Fruit fly (Drosophila melanogaster) whole organism, embryonic: Measurements from ENCODE around the gene CG45676.
A peak's percentile ranks its signal among the peaks of the same experiment; 100 is the strongest.

ENCODE experiments used
- C15 ChIP-seq: fragments of 200-800 bp; sonication (Bioruptor generic); IDR thresholded peaks from 3 replicates; pipeline ENCODE4 v1.3.6; 2022; ENCODE audit warnings: missing biosample characterization, missing genetic modification characterization
- CG4820 ChIP-seq: fragments of 200-800 bp; sonication (Bioruptor generic); optimal IDR thresholded peaks from 3 replicates; lab custom pipeline; 2016; ENCODE audit warnings: missing biosample characterization, missing genetic modification characterization
- Nf-YA ChIP-seq: fragments of 200-800 bp; sonication (Bioruptor generic); IDR thresholded peaks from 2 replicates; pipeline ENCODE4 v1.3.6; 2022; ENCODE audit warnings: missing biosample characterization, missing genetic modification characterization
- fd102C ChIP-seq: fragments of 200-800 bp; sonication (Bioruptor generic); optimal IDR thresholded peaks from 2 replicates; lab custom pipeline; 2018; ENCODE audit warnings: missing biosample characterization, mild to moderate bottlenecking, missing genetic modification characterization, moderate library complexity
- pb ChIP-seq: fragments of 200-800 bp; sonication (Bioruptor generic); optimal IDR thresholded peaks from 3 replicates; lab custom pipeline; 2016; ENCODE audit warnings: missing biosample characterization, missing genetic modification characterization
- tna ChIP-seq: fragments of 200-800 bp; sonication (Bioruptor generic); IDR thresholded peaks from 2 replicates; pipeline ENCODE4 v1.3.6; 2022; ENCODE audit warnings: missing biosample characterization, missing genetic modification characterization; ENCODE audit not compliant: partially characterized antibody
- wdn ChIP-seq: fragments of 200-800 bp; sonication (Bioruptor generic); IDR thresholded peaks from 2 replicates; pipeline ENCODE4 v1.3.6; 2022; ENCODE audit warnings: missing biosample characterization, missing genetic modification characterization

dm6 chr3R:11372053-11373016 lies 46.4 kb upstream of the CG45676 start:
- TF ChIP-seq wdn (GFP tag; lab: Robert Waterston, UW) (no peak), CG4820 (peak; percentile 30), pb (GFP tag; lab: Kevin White, UChicago) (no peak), tna (GFP tag; lab: Robert Waterston, UW) (no peak), C15 (no peak), fd102C (GFP tag; lab: Kevin White, UChicago) (peak; percentile 53), Nf-YA (GFP tag; lab: Robert Waterston, UW) (no peak)
